Worm (Caenorhabditis elegans) whole organism, L2 larva: Measurements from ENCODE around the gene npr-40.

ENCODE experiments used
- R02D3.7 ChIP-seq: fragments of 150-350 bp; optimal IDR thresholded peaks from 2 replicates; lab custom pipeline; 2014; ENCODE audit warnings: missing biosample characterization, missing genetic modification characterization
- ZK546.5 ChIP-seq: sonication (generic microtip); optimal IDR thresholded peaks from 2 replicates; lab custom pipeline; 2017; ENCODE audit warnings: missing biosample characterization, missing genetic modification characterization
- elt-3 ChIP-seq: sonication (generic microtip); optimal IDR thresholded peaks from 2 replicates; lab custom pipeline; 2017; ENCODE audit warnings: missing biosample characterization, missing genetic modification characterization
- nhr-77 ChIP-seq: fragments of 150-350 bp; optimal IDR thresholded peaks from 2 replicates; lab custom pipeline; 2014; ENCODE audit warnings: missing biosample characterization, missing genetic modification characterization

- TF ChIP-seq R02D3.7 (no peak), elt-3 (no peak), ZK546.5 (tag; lab: Kevin White, UChicago) (no peak), nhr-77 (tag; lab: Kevin White, UChicago) (no peak)
Measured at ce11 chrX:14918538-14918937, at the start of gene npr-40.
